Worm (Caenorhabditis elegans): ENCODE measurements around the gene srd-32.
A peak's percentile ranks its signal among the peaks of the same experiment; 100 is the strongest.

srd-32 gene

DNA sequence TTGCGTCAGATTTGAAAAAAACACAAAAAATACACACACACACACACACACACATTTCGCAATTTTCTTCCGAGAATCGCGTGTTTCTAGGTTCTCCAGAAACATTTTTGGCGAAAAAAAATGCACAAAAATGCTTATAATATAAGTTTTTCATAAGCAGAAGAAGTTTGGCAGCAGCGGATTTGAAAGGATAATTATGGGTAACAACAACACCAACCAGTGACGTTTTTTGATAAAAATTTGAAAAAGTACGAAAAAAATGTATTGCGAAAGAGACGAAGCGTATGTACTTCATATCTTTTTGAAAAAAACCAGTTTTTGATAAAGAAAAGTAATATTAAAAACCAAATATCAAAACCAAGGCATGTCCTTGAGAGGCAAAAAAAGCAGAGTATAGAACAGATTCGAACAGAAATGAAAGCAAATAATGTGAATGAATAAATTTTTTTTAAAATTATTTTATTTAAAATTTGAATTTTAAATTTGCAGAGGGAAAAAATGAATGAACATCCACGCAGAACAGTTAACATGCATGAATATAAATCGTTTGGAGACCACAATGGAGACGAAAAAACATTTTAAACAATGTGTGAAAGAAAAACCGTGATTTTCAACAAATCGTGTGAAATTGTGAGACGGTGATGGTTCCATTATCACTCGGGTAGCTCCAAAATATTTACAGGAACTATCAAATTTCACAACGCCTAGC, 41.6 kb upstream of the srd-32 start (continued):
- TF ChIP-seq duxl-1 (tag; optimal IDR thresholded peaks at IDR 0.05; ENCODE audit: poor library complexity) = peak; percentile 48
- peak; percentile 91 for TF ChIP-seq zfp-3 (GFP tag; conservative IDR thresholded peaks at IDR 0.05)
- TF ChIP-seq dmd-8 (GFP tag; IDR thresholded peaks at IDR 0.05) = peak; percentile 19; the same call in 1 of the 2 replicates
- TF ChIP-seq tag-97 (GFP tag; IDR thresholded peaks at IDR 0.05) = no peak
- TF ChIP-seq Y105C5A.15 (GFP tag; IDR thresholded peaks at IDR 0.05) = no peak
- TF ChIP-seq rbr-2 (tag; optimal IDR thresholded peaks at IDR 0.05) = no peak
- no peak for TF ChIP-seq F26F4.8 (GFP tag; conservative IDR thresholded peaks at IDR 0.05)
- no peak for TF ChIP-seq nhr-11 (tag; optimal IDR thresholded peaks at IDR 0.05)
- TF ChIP-seq F44E2.7 (GFP tag; IDR thresholded peaks at IDR 0.05) = no peak
- TF ChIP-seq zip-11 (GFP tag; IDR thresholded peaks at IDR 0.05) = 0 out of 2 replicates have a peak, but pooled peaks have one; percentile 6
- TF ChIP-seq lin-15B (tag; optimal IDR thresholded peaks at IDR 0.05) = peak; percentile 39
- TF ChIP-seq ceh-32 (tag; optimal IDR thresholded peaks at IDR 0.05; ENCODE audit: poor library complexity) = no peak
- TF ChIP-seq lim-7 (GFP tag; IDR thresholded peaks at IDR 0.05) = peak; percentile 69; the same call in 1 of the 2 replicates
- TF ChIP-seq ztf-7 (tag; optimal IDR thresholded peaks at IDR 0.05) = no peak
- no peak for TF ChIP-seq fkh-10 (GFP tag; optimal IDR thresholded peaks at IDR 0.05)
- no peak for TF ChIP-seq zip-2 (tag; optimal IDR thresholded peaks at IDR 0.05)
- no peak for TF ChIP-seq aly-2 (tag; optimal IDR thresholded peaks at IDR 0.05)
- peak; percentile 8; the same call in 1 of the 2 replicates for TF ChIP-seq dmd-6 (GFP tag; IDR thresholded peaks at IDR 0.05)
- no peak for TF ChIP-seq zfp-2 (tag; optimal IDR thresholded peaks at IDR 0.05)
- no peak for TF ChIP-seq ztf-11 (tag; optimal IDR thresholded peaks at IDR 0.05)
- no peak for TF ChIP-seq madf-9 (GFP tag; conservative IDR thresholded peaks at IDR 0.05)
- peak; percentile 0 for TF ChIP-seq nhr-48 (tag; optimal IDR thresholded peaks at IDR 0.05)
- no peak; the same call in 1 of the 2 replicates for TF ChIP-seq tra-1 (GFP tag; IDR thresholded peaks at IDR 0.05)
- TF ChIP-seq snpc-1.2 (GFP tag; IDR thresholded peaks at IDR 0.05) = peak; percentile 20; the same call in 1 of the 2 replicates
- TF ChIP-seq gei-8 (GFP tag; optimal IDR thresholded peaks at IDR 0.05) = peak; percentile 54
- no peak for TF ChIP-seq dmd-9 (GFP tag; IDR thresholded peaks at IDR 0.05)
- TF ChIP-seq daf-8 (GFP tag; IDR thresholded peaks at IDR 0.05) = no peak
- TF ChIP-seq mes-2 (tag; optimal IDR thresholded peaks at IDR 0.05; ENCODE audit: poor library complexity, severe bottlenecking) = peak; percentile 9
- no peak for TF ChIP-seq ceh-20 (GFP tag; IDR thresholded peaks at IDR 0.05)
- no peak for TF ChIP-seq fos-1 (tag; optimal IDR thresholded peaks at IDR 0.05)
- no peak for TF ChIP-seq mdl-1 (tag; optimal IDR thresholded peaks at IDR 0.05)
- 0 out of 2 replicates have a peak, but pooled peaks have one; percentile 58 for TF ChIP-seq ZK337.2 (GFP tag; IDR thresholded peaks at IDR 0.05)
- peak; percentile 18 for TF ChIP-seq mxl-3 (GFP tag; optimal IDR thresholded peaks at IDR 0.05)
- TF ChIP-seq T20F7.1 (GFP tag; optimal IDR thresholded peaks at IDR 0.05) = peak; percentile 77
- TF ChIP-seq T26A8.4 (GFP tag; IDR thresholded peaks at IDR 0.05) = peak; percentile 60; the same call in 1 of the 2 replicates
- 0 out of 2 replicates have a peak, but pooled peaks have one; percentile 24 for TF ChIP-seq Y48G9A.11 (GFP tag; IDR thresholded peaks at IDR 0.05)
- no peak for TF ChIP-seq hmg-1.1 (GFP tag; IDR thresholded peaks at IDR 0.05)
- peak; percentile 40; the same call in 1 of the 2 replicates for TF ChIP-seq arid-1 (GFP tag; conservative IDR thresholded peaks at IDR 0.05)
- peak in 1 of 2 experiments; percentile 45 for TF ChIP-seq lsy-2 (tag; optimal IDR thresholded peaks at IDR 0.05)
- no peak for TF ChIP-seq nhr-41 (GFP tag; IDR thresholded peaks at IDR 0.05)
- TF ChIP-seq lin-13 (GFP tag; optimal IDR thresholded peaks at IDR 0.05) = peak; percentile 34
- no peak for TF ChIP-seq nhr-76 (tag; optimal IDR thresholded peaks at IDR 0.05)
- no peak for TF ChIP-seq egl-43 (GFP tag; IDR thresholded peaks at IDR 0.05)
- no peak for TF ChIP-seq F37D6.2 (tag; optimal IDR thresholded peaks at IDR 0.05)
- peak; percentile 60 for TF ChIP-seq dve-1 (tag; optimal IDR thresholded peaks at IDR 0.05; ENCODE audit: insufficient read depth)
- TF ChIP-seq unc-130 (GFP tag; optimal IDR thresholded peaks at IDR 0.05) = no peak
- TF ChIP-seq madf-5 (GFP tag; IDR thresholded peaks at IDR 0.05) = peak in 1 of 2 experiments; percentile 17; a peak in 1 of 4 replicates
- no peak for TF ChIP-seq egl-27 (tag; optimal IDR thresholded peaks at IDR 0.05)
- TF ChIP-seq attf-4 (tag; optimal IDR thresholded peaks at IDR 0.05) = no peak
